Worm (Caenorhabditis elegans) whole organism, mixed stage, embryonic: ENCODE measurements around the gene magu-4.

ENCODE experiments used
- nhr-237 ChIP-seq: fragments of 150-350 bp; optimal IDR thresholded peaks from 2 replicates; lab custom pipeline; 2014; ENCODE audit warnings: missing biosample characterization, missing genetic modification characterization
- sem-2 ChIP-seq: fragments of 200-800 bp; sonication (Bioruptor generic); optimal IDR thresholded peaks from 2 replicates; lab custom pipeline; 2018; ENCODE audit warnings: mild to moderate bottlenecking, missing genetic modification characterization, missing compliant biosample characterization
- unc-39 ChIP-seq: fragments of 150-350 bp; optimal IDR thresholded peaks from 2 replicates; lab custom pipeline; 2014; ENCODE audit warnings: missing biosample characterization, missing genetic modification characterization

DNA sequence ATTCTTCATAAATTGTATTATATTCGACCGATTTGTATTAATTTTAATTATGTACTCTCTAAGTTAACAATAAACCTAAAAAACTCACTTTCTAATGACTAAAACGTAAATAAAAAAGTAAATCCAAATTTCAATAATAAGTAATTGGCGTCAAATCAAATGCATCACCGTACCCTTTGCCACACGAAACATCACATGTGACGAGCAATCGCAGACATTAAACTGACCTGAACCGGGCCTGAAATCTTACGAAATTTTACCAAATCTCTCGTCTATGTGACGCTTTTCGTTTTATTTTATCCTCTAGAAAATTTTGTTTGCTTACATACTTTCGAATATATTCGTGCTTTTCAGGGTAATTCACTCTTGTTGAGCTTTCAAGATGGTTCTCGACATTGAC lies 6.2 kb upstream of the magu-4 start, which contains the start of the genes C47E12.2 and sars-1:
- TF ChIP-seq unc-39 (tag; lab: Kevin White, UChicago): no peak
- no peak for TF ChIP-seq sem-2 (GFP tag; lab: Kevin White, UChicago)
- no peak for TF ChIP-seq nhr-237 (tag; lab: Kevin White, UChicago)
